Worm (Caenorhabditis elegans): Measurements from ENCODE around the gene VW02B12L.2.
A peak's percentile ranks its signal among the peaks of the same experiment; 100 is the strongest.

Gene VW02B12L.2

DNA sequence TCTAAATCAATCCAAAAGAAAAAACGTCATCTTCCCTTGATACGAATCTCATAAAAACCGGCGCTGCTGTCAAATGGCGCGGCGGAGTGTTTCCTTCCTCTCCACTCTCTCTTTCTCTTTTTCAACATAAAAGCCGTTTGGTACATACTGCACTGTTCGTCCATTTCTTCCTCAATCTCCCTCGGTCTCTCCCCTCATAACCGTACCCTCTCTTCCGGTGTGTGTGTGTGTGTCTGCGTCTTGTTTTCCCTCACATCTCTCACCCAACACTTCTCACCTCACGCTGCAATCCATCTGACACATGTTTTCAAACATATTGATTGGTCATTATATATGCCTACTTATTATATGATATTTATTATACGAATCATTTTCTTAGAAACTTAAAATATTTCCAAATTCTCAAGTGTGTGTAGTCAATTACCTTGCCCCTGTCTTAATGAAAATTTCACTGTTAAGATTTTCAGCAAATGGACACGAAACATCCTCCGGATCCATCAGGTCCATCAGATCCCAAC is 24.4 kb upstream of the VW02B12L.2 start, which contains the start of the genes aars-1 and rga-1 (continued):
- TF ChIP-seq aptf-3 (GFP tag; IDR thresholded peaks at IDR 0.05) = no peak
- peak; percentile 96 for TF ChIP-seq nhr-80 (tag; optimal IDR thresholded peaks at IDR 0.05)
- TF ChIP-seq athp-1 (tag; optimal IDR thresholded peaks at IDR 0.05) = no peak
- no peak for TF ChIP-seq F57C9.4 (tag; optimal IDR thresholded peaks at IDR 0.05)
- TF ChIP-seq lin-35 (GFP tag; optimal IDR thresholded peaks at IDR 0.05) = no peak
- no peak for TF ChIP-seq ztf-28 (GFP tag; IDR thresholded peaks at IDR 0.05)
- TF ChIP-seq attf-6 (GFP tag; IDR thresholded peaks at IDR 0.05) = no peak
- no peak; the same call in 1 of the 2 replicates for TF ChIP-seq lir-1 (GFP tag; conservative IDR thresholded peaks at IDR 0.05)
- no peak for TF ChIP-seq mxl-1 (tag; optimal IDR thresholded peaks at IDR 0.05)
- TF ChIP-seq rpc-1 (optimal IDR thresholded peaks at IDR 0.05) = no peak
- no peak for TF ChIP-seq rpc-1 (tag; optimal IDR thresholded peaks at IDR 0.05)
- TF ChIP-seq bed-1 (GFP tag; IDR thresholded peaks at IDR 0.05) = no peak
- TF ChIP-seq tbx-9 (tag; optimal IDR thresholded peaks at IDR 0.05; ENCODE audit: borderline replicate concordance) = no peak
- peak; percentile 31 for TF ChIP-seq tbp1 (GFP tag; optimal IDR thresholded peaks at IDR 0.05)
- TF ChIP-seq let-607 (tag; optimal IDR thresholded peaks at IDR 0.05) = no peak
- no peak for TF ChIP-seq hlh-26 (GFP tag; conservative IDR thresholded peaks at IDR 0.05)
- no peak for TF ChIP-seq ccch-3 (GFP tag; optimal IDR thresholded peaks at IDR 0.05)
- no peak for TF ChIP-seq sdz-38 (tag; optimal IDR thresholded peaks at IDR 0.05)
- no peak for TF ChIP-seq efl-1 (GFP tag; optimal IDR thresholded peaks at IDR 0.05)
- TF ChIP-seq ztf-25 (GFP tag; IDR thresholded peaks at IDR 0.05) = no peak
- no peak for TF ChIP-seq B0019.2 (GFP tag; conservative IDR thresholded peaks at IDR 0.05)
- TF ChIP-seq hsf-1 (GFP tag; IDR thresholded peaks at IDR 0.05) = no peak
- TF ChIP-seq ama-1 (optimal IDR thresholded peaks at IDR 0.05) = no peak
- TF ChIP-seq ama-1 (GFP tag; optimal IDR thresholded peaks at IDR 0.05) = no peak
- TF ChIP-seq F23B12.7 (tag; optimal IDR thresholded peaks at IDR 0.05; ENCODE audit: insufficient read depth) = no peak
- TF ChIP-seq F39B2.1 (GFP tag; IDR thresholded peaks at IDR 0.05) = no peak
- no peak for TF ChIP-seq rcor-1 (GFP tag; IDR thresholded peaks at IDR 0.05)
- peak; percentile 80 for TF ChIP-seq attf-5 (GFP tag; optimal IDR thresholded peaks at IDR 0.05)
- no peak for TF ChIP-seq akir-1 (GFP tag; optimal IDR thresholded peaks at IDR 0.05)
- peak; percentile 41 for TF ChIP-seq atf-7 (tag; optimal IDR thresholded peaks at IDR 0.05)
- peak; percentile 39 for TF ChIP-seq ztf-22 (GFP tag; optimal IDR thresholded peaks at IDR 0.05)
- no peak for TF ChIP-seq bed-2 (GFP tag; IDR thresholded peaks at IDR 0.05)
- no peak for TF ChIP-seq nhr-179 (tag; optimal IDR thresholded peaks at IDR 0.05)
- TF ChIP-seq ztf-26 (tag; optimal IDR thresholded peaks at IDR 0.05) = no peak
- no peak for TF ChIP-seq B0261.1 (tag; optimal IDR thresholded peaks at IDR 0.05)
- no peak for TF ChIP-seq egl-18 (GFP tag; IDR thresholded peaks at IDR 0.05)
- TF ChIP-seq madf-3 (GFP tag; IDR thresholded peaks at IDR 0.05) = no peak
- TF ChIP-seq ceh-40 (GFP tag; IDR thresholded peaks at IDR 0.05) = no peak
- TF ChIP-seq hlh-12 (tag; optimal IDR thresholded peaks at IDR 0.05) = no peak
- TF ChIP-seq ceh-58 (GFP tag; IDR thresholded peaks at IDR 0.05) = no peak
- TF ChIP-seq K12H6.12 (tag; optimal IDR thresholded peaks at IDR 0.05) = peak; percentile 4
- TF ChIP-seq sea-2 (GFP tag; IDR thresholded peaks at IDR 0.05) = no peak
- TF ChIP-seq ZK185.1 (tag; optimal IDR thresholded peaks at IDR 0.05; ENCODE audit: poor library complexity, severe bottlenecking) = peak; percentile 45
- TF ChIP-seq zfh-2 (GFP tag; conservative IDR thresholded peaks at IDR 0.05) = peak; percentile 86
- no peak for TF ChIP-seq F33H1.4 (GFP tag; IDR thresholded peaks at IDR 0.05)
- peak; percentile 52; the same call in 1 of the 2 replicates for TF ChIP-seq B0336.3 (GFP tag; IDR thresholded peaks at IDR 0.05)
- peak; percentile 86 for TF ChIP-seq dox-1 (GFP tag; IDR thresholded peaks at IDR 0.05)
- TF ChIP-seq mcd-1 (GFP tag; IDR thresholded peaks at IDR 0.05) = 0 out of 2 replicates have a peak, but pooled peaks have one; percentile 48
- no peak for TF ChIP-seq lsy-27 (tag; optimal IDR thresholded peaks at IDR 0.05; ENCODE audit: borderline replicate concordance, insufficient read depth)
- TF ChIP-seq ceh-79 (tag; optimal IDR thresholded peaks at IDR 0.05) = no peak

Data from whole organism, young adult.